Worm (Caenorhabditis elegans): ENCODE results near the gene fbxa-71.

DNA sequence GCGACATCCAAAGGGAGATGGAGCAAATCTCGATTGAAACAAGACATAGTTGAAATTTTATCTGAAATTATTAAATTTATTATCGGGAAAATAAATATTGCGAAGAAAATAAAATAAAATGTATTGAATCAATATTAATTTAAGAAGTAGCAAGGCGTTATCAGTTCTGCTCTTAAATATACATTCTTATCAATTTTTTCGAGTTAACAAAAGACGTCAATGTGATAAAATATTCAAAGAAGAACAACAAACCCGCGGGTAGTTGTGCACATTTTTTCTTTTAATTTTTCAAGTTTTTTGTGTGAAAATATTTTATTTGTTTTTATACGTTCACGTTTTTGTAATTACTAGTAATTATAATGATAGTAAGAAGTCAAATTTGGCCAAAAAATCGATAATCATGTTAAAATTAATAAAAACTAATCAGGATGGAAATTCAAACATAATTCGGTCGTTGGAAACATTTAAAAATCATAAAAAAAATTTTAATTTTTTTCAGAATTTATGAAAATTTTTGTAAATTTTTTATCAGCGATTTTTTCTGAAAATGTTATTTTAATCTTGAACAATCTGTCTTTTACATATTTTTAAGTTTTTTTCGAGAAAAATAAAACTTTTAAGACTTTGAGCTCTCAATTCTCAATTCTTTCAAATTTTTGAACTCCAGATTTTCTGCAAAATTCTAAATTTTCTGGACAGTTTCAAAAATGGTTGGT is 10.5 kb downstream of the fbxa-71 start, which contains the start of gene fbxa-9:
- TF ChIP-seq scrt-1 (GFP tag; IDR thresholded peaks at IDR 0.05) (no peak), B0310.2 (tag; optimal IDR thresholded peaks at IDR 0.05) (no peak), tbx-11 (GFP tag; IDR thresholded peaks at IDR 0.05) (no peak)

All from whole organism, early embryonic.